Fruit fly (Drosophila melanogaster) Kc167 (cell line): ENCODE measurements around the gene CG34180.

Experiments used
- Myc ChIP-seq: fragments of >200 bp; optimal IDR thresholded peaks from 2 replicates; lab custom pipeline; 2017; ENCODE audit warnings: missing external identifiers
- h ChIP-seq: fragments of >200 bp; optimal IDR thresholded peaks from 3 replicates; lab custom pipeline; 2018; ENCODE audit warnings: missing external identifiers
- psq ChIP-seq: fragments of >200 bp; optimal IDR thresholded peaks from 2 replicates; lab custom pipeline; 2017; ENCODE audit warnings: missing external identifiers

dm6 chr2L:6013071-6013417, 47.3 kb upstream of the CG34180 start:
- TF ChIP-seq psq: no peak
- no peak for TF ChIP-seq h
- TF ChIP-seq Myc (lab: Kevin White, UChicago): no peak
